Fruit fly (Drosophila melanogaster): ENCODE data around the gene Ugt302E1.

Gene Ugt302E1

dm6 chr3R:11154576-11155113 lies at the start of gene Ugt302E1:
Ugt302E1 (plus strand) TSS chr3R:11154626.
- no peak for TF ChIP-seq CTCF (optimal IDR thresholded peaks at IDR 0.05)
- no peak for TF ChIP-seq CG8478 (optimal IDR thresholded peaks at IDR 0.05)

dm6 chr3R:11115606-11116005 lies 38.8 kb upstream of the Ugt302E1 start, which contains the start of gene SdhCL:
SdhCL (minus strand) TSS chr3R:11115706.
- no peak for TF ChIP-seq CTCF (optimal IDR thresholded peaks at IDR 0.05)
- TF ChIP-seq CG8478 (optimal IDR thresholded peaks at IDR 0.05) = no peak

- TF ChIP-seq CG8478 (optimal IDR thresholded peaks at IDR 0.05) (no peak), CTCF (optimal IDR thresholded peaks at IDR 0.05) (no peak)
Observed at dm6 chr3R:11126383-11126782, 28.0 kb upstream of the Ugt302E1 start.

- TF ChIP-seq CG8478 (optimal IDR thresholded peaks at IDR 0.05) = no peak
- TF ChIP-seq CTCF (optimal IDR thresholded peaks at IDR 0.05) = no peak
Observed at dm6 chr3R:11128116-11128626, 26.3 kb upstream of the Ugt302E1 start, which contains the start of gene Ugt35C1. Ugt35C1 (minus strand) TSS chr3R:11128328.

dm6 chr3R:11136877-11137276 lies 17.5 kb upstream of the Ugt302E1 start, which contains the start of gene mAcon2:
mAcon2 (plus strand) TSS chr3R:11137177.
- TF ChIP-seq CTCF (optimal IDR thresholded peaks at IDR 0.05) = no peak
- TF ChIP-seq CG8478 (optimal IDR thresholded peaks at IDR 0.05) = no peak

- TF ChIP-seq CG8478 (optimal IDR thresholded peaks at IDR 0.05) (no peak), CTCF (optimal IDR thresholded peaks at IDR 0.05) (no peak)
Observed at dm6 chr3R:11145135-11145534, 9.3 kb upstream of the Ugt302E1 start, which contains the start of gene CheA86a. CheA86a (minus strand) TSS chr3R:11145235.

dm6 chr3R:11153799-11154273 lies 590 bp upstream of the Ugt302E1 start, which contains the start of gene Ugt302K1:
Ugt302K1 (minus strand) TSS chr3R:11153849.
- no peak for TF ChIP-seq CG8478 (optimal IDR thresholded peaks at IDR 0.05)
- no peak for TF ChIP-seq CTCF (optimal IDR thresholded peaks at IDR 0.05)

- no peak for TF ChIP-seq CG8478 (optimal IDR thresholded peaks at IDR 0.05)
- no peak for TF ChIP-seq CTCF (optimal IDR thresholded peaks at IDR 0.05)
Observed at dm6 chr3R:11156858-11157257, 2.4 kb downstream of the Ugt302E1 start, which contains the start of gene Ugt302C1. Ugt302C1 (plus strand) TSS chr3R:11157098.

- TF ChIP-seq CTCF (optimal IDR thresholded peaks at IDR 0.05) = no peak
- TF ChIP-seq CG8478 (optimal IDR thresholded peaks at IDR 0.05) = no peak
Observed at dm6 chr3R:11160907-11161306, 6.5 kb downstream of the Ugt302E1 start, which contains the start of gene CG4757. CG4757 (plus strand) TSS chr3R:11161207.

- no peak for TF ChIP-seq CTCF (optimal IDR thresholded peaks at IDR 0.05)
Observed at dm6 chr3R:11165974-11166373, 11.5 kb downstream of the Ugt302E1 start, which contains the start of gene Ugt35E1. Ugt35E1 (minus strand) TSS chr3R:11166074.

- TF ChIP-seq CTCF (optimal IDR thresholded peaks at IDR 0.05) (no peak), CG8478 (optimal IDR thresholded peaks at IDR 0.05) (no peak)
Observed at dm6 chr3R:11167931-11168465, 13.6 kb downstream of the Ugt302E1 start, which contains the start of gene Ugt35E2. Ugt35E2 (minus strand) TSS chr3R:11167981.

- no peak for TF ChIP-seq CTCF (optimal IDR thresholded peaks at IDR 0.05)
- TF ChIP-seq CG8478 (optimal IDR thresholded peaks at IDR 0.05) = no peak
Observed at dm6 chr3R:11170146-11170545, 15.7 kb downstream of the Ugt302E1 start, which contains the start of gene Ugt35B1. Ugt35B1 (minus strand) TSS chr3R:11170246.

- TF ChIP-seq CG8478 (optimal IDR thresholded peaks at IDR 0.05) (no peak), CTCF (optimal IDR thresholded peaks at IDR 0.05) (no peak)
Observed at dm6 chr3R:11172460-11173168, 18.2 kb downstream of the Ugt302E1 start, which contains the start of gene Ugt35A1. Ugt35A1 (minus strand) TSS chr3R:11172664.

- TF ChIP-seq CTCF (optimal IDR thresholded peaks at IDR 0.05) (no peak), CG8478 (optimal IDR thresholded peaks at IDR 0.05) (no peak)
Observed at dm6 chr3R:11173169-11173506, 18.7 kb downstream of the Ugt302E1 start.

- TF ChIP-seq CTCF (optimal IDR thresholded peaks at IDR 0.05) = no peak
- TF ChIP-seq CG8478 (optimal IDR thresholded peaks at IDR 0.05) = no peak
Observed at dm6 chr3R:11175308-11175707, 20.9 kb downstream of the Ugt302E1 start, which contains the start of the genes Ugt304A1 and Ugt303A1. Ugt304A1 (minus strand) TSS chr3R:11175408. Ugt303A1 (plus strand) TSS chr3R:11175529.
